Worm (Caenorhabditis elegans) whole organism, early embryonic: ENCODE measurements around the gene Y105C5A.26.
A peak's percentile ranks its signal among the peaks of the same experiment; 100 is the strongest.
"Not testable (repeated sequence)": the region's sequence is repeated elsewhere in the genome, so short reads cannot be mapped to it uniquely, and the experiment has no call there.

Source experiments
- B0310.2 ChIP-seq: sonication (generic microtip); optimal IDR thresholded peaks from 2 replicates; lab custom pipeline; 2016; ENCODE audit warnings: mild to moderate bottlenecking, missing genetic modification characterization, missing compliant biosample characterization
- F13C5.2 ChIP-seq: sonication (generic microtip); optimal IDR thresholded peaks from 2 replicates; lab custom pipeline; 2017; ENCODE audit warnings: mild to moderate bottlenecking, missing genetic modification characterization, inconsistent platforms, missing compliant biosample characterization
- aly-1 ChIP-seq: sonication (generic microtip); optimal IDR thresholded peaks from 2 replicates; lab custom pipeline; 2016; ENCODE audit warnings: missing genetic modification characterization, missing compliant biosample characterization
- ama-1 ChIP-seq: fragments of 150-350 bp; optimal IDR thresholded peaks from 2 replicates; lab custom pipeline; 2014
- ceh-13 ChIP-seq: fragments of 200-800 bp; sonication (Bioruptor generic); optimal IDR thresholded peaks from 2 replicates; lab custom pipeline; 2018; ENCODE audit warnings: mild to moderate bottlenecking, missing genetic modification characterization, missing compliant biosample characterization
- ceh-36 ChIP-seq: sonication (generic microtip); optimal IDR thresholded peaks from 2 replicates; lab custom pipeline; 2016; ENCODE audit warnings: missing genetic modification characterization, inconsistent platforms, missing compliant biosample characterization
- ets-7 ChIP-seq: sonication (generic microtip); optimal IDR thresholded peaks from 2 replicates; lab custom pipeline; 2016; ENCODE audit warnings: missing genotype, missing genetic modification characterization, missing compliant biosample characterization
- flt-1 ChIP-seq: fragments of 200-800 bp; sonication (Bioruptor generic); IDR thresholded peaks from 2 replicates; pipeline ENCODE4 v1.3.6; 2022; ENCODE audit warnings: missing genetic modification characterization, missing compliant biosample characterization
- hmbx-1 ChIP-seq: sonication (generic microtip); optimal IDR thresholded peaks from 2 replicates; lab custom pipeline; 2016; ENCODE audit warnings: mild to moderate bottlenecking, missing genetic modification characterization, missing compliant biosample characterization
- hmg-4 ChIP-seq: fragments of 200-800 bp; sonication (Bioruptor generic); optimal IDR thresholded peaks from 2 replicates; lab custom pipeline; 2018; ENCODE audit warnings: mild to moderate bottlenecking, missing genetic modification characterization, missing compliant biosample characterization
- hnd-1 ChIP-seq: sonication (generic microtip); optimal IDR thresholded peaks from 2 replicates; lab custom pipeline; 2016; ENCODE audit warnings: missing genetic modification characterization, missing compliant biosample characterization
- pes-1 ChIP-seq: fragments of 200-800 bp; sonication (Bioruptor generic); IDR thresholded peaks from 2 replicates; pipeline ENCODE4 v1.3.6; 2022; ENCODE audit warnings: missing genetic modification reagents, missing genetic modification characterization, missing compliant biosample characterization
- scrt-1 ChIP-seq: fragments of 200-800 bp; sonication (Bioruptor generic); IDR thresholded peaks from 2 replicates; pipeline ENCODE4 v1.3.6; 2022; ENCODE audit warnings: missing genetic modification characterization, missing compliant biosample characterization
- sea-1 ChIP-seq: fragments of 200-800 bp; sonication (Bioruptor generic); conservative IDR thresholded peaks from 2 replicates; pipeline ENCODE4 v1.3.6; 2022; ENCODE audit warnings: missing genetic modification characterization, missing compliant biosample characterization
- tbx-11 ChIP-seq: fragments of 200-800 bp; sonication (Bioruptor generic); IDR thresholded peaks from 2 replicates; pipeline ENCODE4 v1.3.6; 2022; ENCODE audit warnings: missing genetic modification characterization, missing compliant biosample characterization
- tbx-37 ChIP-seq: fragments of 200-800 bp; sonication (Bioruptor generic); conservative IDR thresholded peaks from 2 replicates; pipeline ENCODE4 v1.3.6; 2022; ENCODE audit warnings: missing genetic modification reagents, missing genetic modification characterization, missing compliant biosample characterization
- tra-4 ChIP-seq: sonication (generic microtip); optimal IDR thresholded peaks from 2 replicates; lab custom pipeline; 2017; ENCODE audit warnings: missing genetic modification characterization, missing compliant biosample characterization

Gene Y105C5A.26

DNA sequence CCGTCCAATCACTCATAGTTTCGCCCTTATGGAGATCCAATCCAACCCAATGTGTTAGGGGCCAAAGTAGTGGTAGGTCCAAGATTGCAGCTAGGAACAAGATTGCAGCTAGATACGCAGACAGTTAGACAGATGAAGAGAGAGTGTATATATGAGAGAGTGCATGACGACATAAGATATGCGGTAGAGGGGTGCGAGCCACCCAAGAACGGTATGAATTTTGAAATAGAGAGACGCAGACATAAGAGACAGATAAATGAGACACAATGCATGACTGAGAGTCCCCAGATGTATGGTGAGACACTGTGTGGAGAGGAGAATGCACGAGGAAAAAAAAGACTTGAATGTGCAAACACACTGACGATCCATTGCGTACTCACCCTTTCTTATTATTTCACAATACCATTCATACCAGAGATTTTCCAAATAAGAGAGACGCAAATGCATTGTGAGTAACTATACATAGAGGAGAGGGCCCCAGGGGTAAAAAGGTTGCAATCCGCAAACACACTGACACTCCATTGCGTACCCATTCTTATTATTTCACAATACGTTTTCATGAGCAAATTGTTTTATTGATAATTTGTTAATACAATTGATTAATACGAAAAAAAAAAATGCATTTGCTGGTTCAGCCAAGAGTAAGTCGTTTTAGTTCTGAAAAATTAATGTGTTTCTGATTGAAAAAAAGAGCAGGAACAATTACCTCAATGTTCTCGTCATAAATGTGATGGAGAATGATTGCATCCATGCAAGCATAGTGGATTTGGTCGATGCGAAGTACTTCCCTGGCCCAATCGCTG is 34.7 kb downstream of the Y105C5A.26 start, which contains the start of the genes Y105C5A.1268 and Y105C5A.1272:
Y105C5A.1268 (minus strand) TSS at position 51 of the 803 bp plus-strand sequence.
Y105C5A.1272 (plus strand) TSS at position 575 of the 803 bp plus-strand sequence.
- TF ChIP-seq F13C5.2 (tag; lab: Kevin White, UChicago) (peak; percentile 51), hmg-4 (GFP tag; lab: Kevin White, UChicago) (peak; percentile 62)

DNA sequence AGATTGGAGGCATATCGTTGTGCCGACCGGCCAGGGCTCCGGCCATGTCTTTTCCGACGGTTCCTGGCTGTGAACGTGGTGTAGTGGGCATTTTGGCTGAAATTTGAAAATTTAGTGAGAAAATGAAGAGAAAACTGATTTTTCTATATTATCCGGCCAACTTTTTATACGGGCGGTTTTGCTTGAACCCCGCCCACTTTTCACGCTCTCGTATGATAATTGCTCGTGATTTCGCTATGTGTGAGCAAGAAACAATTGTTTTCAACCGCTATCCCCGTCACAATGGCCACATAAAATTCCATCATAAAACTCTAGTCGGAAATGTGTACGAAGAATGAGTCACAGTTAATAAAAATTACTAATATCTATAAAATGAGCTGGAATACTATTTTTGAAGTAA is 39.6 kb downstream of the Y105C5A.26 start, which contains the start of gene Y105C5A.12:
Y105C5A.12 (minus strand) TSS at position 101 of the 400 bp plus-strand sequence.
- not testable (repeated sequence) for TF ChIP-seq ceh-36 (tag; lab: Kevin White, UChicago); pes-1 (GFP tag; lab: Robert Waterston, UW); tbx-11

DNA sequence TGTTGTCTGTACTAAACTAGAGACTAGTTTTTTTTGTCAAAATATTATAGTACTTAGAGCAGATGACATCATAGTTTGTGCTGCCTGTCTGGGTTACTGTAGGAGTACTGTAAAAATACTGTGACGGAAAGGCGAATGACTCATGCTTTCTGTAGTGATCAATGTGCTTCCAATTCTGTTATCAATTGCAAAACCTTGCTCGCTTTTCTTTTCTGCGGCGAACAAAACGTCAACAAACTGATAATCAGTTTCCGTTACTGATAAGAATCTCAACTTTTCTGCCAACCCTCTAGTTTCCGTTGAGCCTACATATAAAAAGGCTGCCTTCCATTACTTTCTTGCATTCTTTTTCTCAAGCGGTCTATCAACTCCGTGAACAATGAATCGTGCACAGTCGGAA is 40.5 kb downstream of the Y105C5A.26 start, which contains the start of gene Y105C5A.13:
Y105C5A.13 (plus strand) TSS at position 380 of the 400 bp plus-strand sequence.
- TF ChIP-seq B0310.2 (tag; lab: Kevin White, UChicago), result no peak
- TF ChIP-seq hmbx-1 (tag; lab: Kevin White, UChicago), result no peak
- TF ChIP-seq flt-1, result no peak
- TF ChIP-seq scrt-1 (GFP tag; lab: Robert Waterston, UW), result no peak
- no peak for TF ChIP-seq hmg-4 (GFP tag; lab: Kevin White, UChicago)
- TF ChIP-seq sea-1 (GFP tag; lab: Robert Waterston, UW), result no peak
- TF ChIP-seq hnd-1, result no peak
- no peak for TF ChIP-seq tbx-37 (GFP tag; lab: Robert Waterston, UW)
- no peak for TF ChIP-seq tbx-11
- TF ChIP-seq ceh-36 (tag; lab: Kevin White, UChicago), result no peak
- no peak for TF ChIP-seq ceh-13 (GFP tag; lab: Kevin White, UChicago)
- no peak for TF ChIP-seq ama-1 (lab: Kevin White, UChicago)
- no peak for TF ChIP-seq pes-1 (GFP tag; lab: Robert Waterston, UW)
- no peak for TF ChIP-seq aly-1 (tag; lab: Kevin White, UChicago)
- no peak for TF ChIP-seq tra-4

DNA sequence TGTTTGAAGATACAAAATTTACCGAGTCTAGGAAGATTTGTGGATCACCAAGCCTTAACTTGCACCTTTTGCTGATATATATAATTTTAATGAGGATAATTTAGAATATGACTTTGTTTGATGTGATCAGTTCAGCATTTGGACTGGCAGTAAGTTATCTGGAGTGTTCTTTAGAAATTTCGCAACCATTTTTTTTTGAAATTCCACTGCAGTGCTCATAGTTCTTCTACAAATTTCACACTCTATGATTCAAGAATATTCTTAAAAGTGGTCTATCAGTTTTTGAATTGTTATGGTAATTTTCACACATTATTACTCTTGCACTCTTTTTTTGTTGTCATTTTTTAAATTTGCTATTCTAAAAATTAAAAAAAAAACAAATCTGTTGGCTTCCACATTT is 42.1 kb downstream of the Y105C5A.26 start:
- no peak for TF ChIP-seq hnd-1
- no peak for TF ChIP-seq ceh-36 (tag; lab: Kevin White, UChicago)
- TF ChIP-seq pes-1 (GFP tag; lab: Robert Waterston, UW), result no peak
- TF ChIP-seq tbx-37 (GFP tag; lab: Robert Waterston, UW), result no peak
- TF ChIP-seq hmg-4 (GFP tag; lab: Kevin White, UChicago), result no peak
- no peak for TF ChIP-seq sea-1 (GFP tag; lab: Robert Waterston, UW)
- no peak for TF ChIP-seq F13C5.2 (tag; lab: Kevin White, UChicago)
- TF ChIP-seq ama-1 (lab: Kevin White, UChicago), result no peak
- TF ChIP-seq tra-4, result no peak
- no peak for TF ChIP-seq B0310.2 (tag; lab: Kevin White, UChicago)
- TF ChIP-seq aly-1 (tag; lab: Kevin White, UChicago), result no peak
- no peak for TF ChIP-seq scrt-1 (GFP tag; lab: Robert Waterston, UW)
- TF ChIP-seq hmbx-1 (tag; lab: Kevin White, UChicago), result no peak
- no peak for TF ChIP-seq ceh-13 (GFP tag; lab: Kevin White, UChicago)

DNA sequence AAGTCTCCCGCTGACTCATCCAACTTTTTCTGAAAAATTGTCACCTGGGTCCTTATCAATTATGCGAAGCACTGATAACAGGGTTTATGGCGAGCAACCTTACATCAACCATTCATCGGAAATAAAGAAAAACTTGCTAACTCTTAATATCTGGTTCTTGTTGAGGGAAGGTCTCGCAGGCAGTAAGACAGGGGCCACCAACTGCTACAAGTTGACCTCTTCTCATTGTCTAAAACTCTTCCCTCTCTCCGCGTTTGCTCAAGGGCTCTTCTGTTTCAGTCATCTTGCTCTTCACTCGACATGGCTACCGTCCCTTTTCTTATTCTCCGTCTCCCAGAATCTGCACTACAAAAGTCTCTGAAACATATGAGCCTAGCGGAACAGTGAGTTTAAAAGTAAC is 45.9 kb downstream of the Y105C5A.26 start, which contains the start of gene Y105C5A.10:
Y105C5A.10 (plus strand) TSS at position 301 of the 400 bp plus-strand sequence.
- not testable (repeated sequence) for TF ChIP-seq ceh-13 (GFP tag; lab: Kevin White, UChicago); ets-7 (tag; lab: Kevin White, UChicago); hnd-1

DNA sequence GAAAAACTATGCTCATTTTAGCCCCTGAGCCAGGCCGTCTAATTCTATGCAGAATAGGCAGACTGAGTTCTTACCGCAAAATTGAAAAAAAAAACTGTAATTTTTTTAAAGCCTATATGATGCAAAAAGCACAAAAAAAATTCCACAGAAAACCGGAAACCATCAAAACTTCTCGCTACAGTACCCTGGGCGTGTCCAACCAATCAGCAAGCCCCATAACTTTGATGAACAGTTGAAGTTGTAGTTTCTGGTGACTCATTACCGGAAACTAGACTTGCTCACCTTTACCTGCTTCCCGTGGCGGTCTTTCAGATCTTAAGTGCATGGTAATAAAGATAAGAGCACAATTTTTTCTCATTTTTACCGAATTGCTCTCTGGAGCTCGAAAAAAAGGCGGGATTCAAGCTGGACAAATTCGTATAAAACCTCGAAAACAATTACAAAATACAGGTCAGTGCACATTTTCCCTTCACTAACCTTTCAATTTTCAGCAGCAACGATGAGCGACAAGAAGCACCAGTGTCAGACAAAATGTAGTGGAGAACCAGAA is 47.0 kb downstream of the Y105C5A.26 start, which contains the start of gene Y105C5A.1274:
Y105C5A.1274 (plus strand) TSS at position 500 of the 550 bp plus-strand sequence.
- not testable (repeated sequence) for TF ChIP-seq aly-1 (tag; lab: Kevin White, UChicago); flt-1; pes-1 (GFP tag; lab: Robert Waterston, UW)
